Fruit fly (Drosophila melanogaster) Kc167 (cell line): Measurements from ENCODE around the gene unk.

Source experiments
- Myc ChIP-seq: fragments of >200 bp; optimal IDR thresholded peaks from 2 replicates; lab custom pipeline; 2017; ENCODE audit warnings: missing external identifiers
- Sin3A ChIP-seq: fragments of >200 bp; optimal IDR thresholded peaks from 2 replicates; lab custom pipeline; 2018; ENCODE audit warnings: missing external identifiers
- h ChIP-seq: fragments of >200 bp; optimal IDR thresholded peaks from 3 replicates; lab custom pipeline; 2018; ENCODE audit warnings: missing external identifiers
- insv ChIP-seq: fragments of >200 bp; optimal IDR thresholded peaks from 3 replicates; lab custom pipeline; 2018; ENCODE audit warnings: missing external identifiers
- psq ChIP-seq: fragments of >200 bp; optimal IDR thresholded peaks from 2 replicates; lab custom pipeline; 2017; ENCODE audit warnings: missing external identifiers
- ttk ChIP-seq: sonication (Bioruptor generic); optimal IDR thresholded peaks from 2 replicates; lab custom pipeline; 2017; ENCODE audit warnings: missing external identifiers

dm6 chr3R:23141113-23141512 is 16.5 kb downstream of the unk start:
- no peak for TF ChIP-seq insv (lab: Kevin White, UChicago)
- TF ChIP-seq h (lab: Kevin White, UChicago): no peak
- TF ChIP-seq ttk (lab: Kevin White, UChicago): no peak
- no peak for TF ChIP-seq psq (lab: Kevin White, UChicago)
- no peak for TF ChIP-seq Myc (lab: Kevin White, UChicago)
- no peak for TF ChIP-seq Sin3A (lab: Kevin White, UChicago)
